Fruit fly (Drosophila melanogaster): Measurements from ENCODE around the gene CG13085.

Gene CG13085

dm6 chr2L:19452535-19453317 is 28.9 kb downstream of the CG13085 start:
- TF ChIP-seq HLH106 (tag; optimal IDR thresholded peaks at IDR 0.05) (peak; percentile 2), ey (GFP tag; optimal IDR thresholded peaks at IDR 0.05) (peak; percentile 6), foxo (GFP tag; optimal IDR thresholded peaks at IDR 0.05) (peak in 1 of 2 experiments; percentile 35), psq (GFP tag; optimal IDR thresholded peaks at IDR 0.05) (no peak), dmrt93B (GFP tag; optimal IDR thresholded peaks at IDR 0.05) (no peak), woc (GFP tag; optimal IDR thresholded peaks at IDR 0.05) (peak; percentile 33), h (GFP tag; optimal IDR thresholded peaks at IDR 0.05) (peak; percentile 89), OdsH (GFP tag; optimal IDR thresholded peaks at IDR 0.05) (peak; percentile 26), Myc (optimal IDR thresholded peaks at IDR 0.05) (peak; percentile 6)

dm6 chr2L:19453381-19453780 is 29.5 kb downstream of the CG13085 start, which contains the start of gene Top2:
Gene Top2, minus strand, starts transcription at chr2L:19453490.
- TF ChIP-seq Jra (GFP tag; optimal IDR thresholded peaks at IDR 0.05) (peak; percentile 16), jim (GFP tag; optimal IDR thresholded peaks at IDR 0.05) (no peak), GATAd (GFP tag; optimal IDR thresholded peaks at IDR 0.05) (no peak), fru (GFP tag; optimal IDR thresholded peaks at IDR 0.05) (no peak), pan (optimal IDR thresholded peaks at IDR 0.05) (no peak), Dif (GFP tag; optimal IDR thresholded peaks at IDR 0.05; ENCODE audit: partially characterized antibody) (no peak), h (GFP tag; optimal IDR thresholded peaks at IDR 0.05) (peak; percentile 60), N (GFP tag; optimal IDR thresholded peaks at IDR 0.05) (no peak), lola (GFP tag; optimal IDR thresholded peaks at IDR 0.05) (no peak), sage (GFP tag; optimal IDR thresholded peaks at IDR 0.05) (no peak), sv (GFP tag; optimal IDR thresholded peaks at IDR 0.05) (no peak), Hr83 (GFP tag; optimal IDR thresholded peaks at IDR 0.05; ENCODE audit: poor library complexity, severe bottlenecking) (peak; percentile 69), Sp1 (GFP tag; optimal IDR thresholded peaks at IDR 0.05) (no peak), HLH106 (tag; optimal IDR thresholded peaks at IDR 0.05) (peak; percentile 32), Hnf4 (GFP tag; optimal IDR thresholded peaks at IDR 0.05) (peak; percentile 66), Dfd (GFP tag; optimal IDR thresholded peaks at IDR 0.05) (no peak), dmrt93B (GFP tag; optimal IDR thresholded peaks at IDR 0.05) (no peak), dl (GFP tag; optimal IDR thresholded peaks at IDR 0.05; ENCODE audit: insufficient read depth in 1 of 2, partially characterized antibody in 2 of 2) (no peak), Hr78 (GFP tag; optimal IDR thresholded peaks at IDR 0.05) (no peak), CrebA (GFP tag; optimal IDR thresholded peaks at IDR 0.05; ENCODE audit: borderline replicate concordance) (no peak), OdsH (GFP tag; optimal IDR thresholded peaks at IDR 0.05) (no peak), tai (GFP tag; optimal IDR thresholded peaks at IDR 0.05) (no peak), CG9705 (GFP tag; optimal IDR thresholded peaks at IDR 0.05) (no peak), Vsx2 (GFP tag; optimal IDR thresholded peaks at IDR 0.05; ENCODE audit: partially characterized antibody) (peak; percentile 9), rgr (GFP tag; optimal IDR thresholded peaks at IDR 0.05) (peak; percentile 7), usp (GFP tag; optimal IDR thresholded peaks at IDR 0.05) (no peak), woc (GFP tag; optimal IDR thresholded peaks at IDR 0.05) (peak; percentile 6), Abd-B (GFP tag; optimal IDR thresholded peaks at IDR 0.05) (no peak), Myc (optimal IDR thresholded peaks at IDR 0.05) (no peak), Rel (GFP tag; optimal IDR thresholded peaks at IDR 0.05) (no peak), Rel (tag; optimal IDR thresholded peaks at IDR 0.05) (peak; percentile 29), psq (GFP tag; optimal IDR thresholded peaks at IDR 0.05) (no peak), Mio (GFP tag; optimal IDR thresholded peaks at IDR 0.05) (no peak), CG32264 (GFP tag; optimal IDR thresholded peaks at IDR 0.05) (no peak), ey (GFP tag; optimal IDR thresholded peaks at IDR 0.05) (no peak), br (GFP tag; optimal IDR thresholded peaks at IDR 0.05) (no peak), dsf (GFP tag; optimal IDR thresholded peaks at IDR 0.05; ENCODE audit: borderline replicate concordance) (no peak), brk (GFP tag; optimal IDR thresholded peaks at IDR 0.05) (no peak), foxo (GFP tag; optimal IDR thresholded peaks at IDR 0.05) (peak in 1 of 2 experiments; percentile 23)
